Worm (Caenorhabditis elegans) whole organism, late embryonic: ENCODE data around the gene F13E6.2.

Experiments
- C08G9.2 ChIP-seq: sonication (generic microtip); optimal IDR thresholded peaks from 2 replicates; lab custom pipeline; 2016; ENCODE audit warnings: mild to moderate bottlenecking, missing genetic modification characterization, moderate library complexity, missing compliant biosample characterization
- C38D4.7 ChIP-seq: fragments of 200-800 bp; sonication (Bioruptor generic); optimal IDR thresholded peaks from 2 replicates; lab custom pipeline; 2018; ENCODE audit warnings: mild to moderate bottlenecking, missing genetic modification characterization, moderate library complexity, missing compliant biosample characterization
- K02D7.2 ChIP-seq: sonication (generic microtip); optimal IDR thresholded peaks from 2 replicates; lab custom pipeline; 2017; ENCODE audit warnings: mild to moderate bottlenecking, missing genetic modification characterization, missing compliant biosample characterization
- Y22D7AL.16 ChIP-seq: sonication (generic microtip); optimal IDR thresholded peaks from 2 replicates; lab custom pipeline; 2016; ENCODE audit warnings: missing genetic modification characterization, missing compliant biosample characterization
- ceh-18 ChIP-seq: sonication (generic microtip); optimal IDR thresholded peaks from 2 replicates; lab custom pipeline; 2016; ENCODE audit warnings: missing genetic modification characterization, missing compliant biosample characterization
- ceh-19 ChIP-seq: fragments of 200-800 bp; sonication (Bioruptor generic); optimal IDR thresholded peaks from 2 replicates; lab custom pipeline; 2018; ENCODE audit warnings: mild to moderate bottlenecking, missing genetic modification characterization, missing compliant biosample characterization
- ceh-30 ChIP-seq: fragments of 150-350 bp; optimal IDR thresholded peaks from 2 replicates; lab custom pipeline; 2014; ENCODE audit warnings: missing biosample characterization, missing genetic modification characterization
- ceh-34 ChIP-seq: sonication (generic microtip); optimal IDR thresholded peaks from 2 replicates; lab custom pipeline; 2016; ENCODE audit warnings: mild to moderate bottlenecking, missing genetic modification characterization, missing compliant biosample characterization
- ceh-45 ChIP-seq: fragments of 200-800 bp; sonication (Bioruptor generic); IDR thresholded peaks from 2 replicates; pipeline ENCODE4 v1.3.6; 2022; ENCODE audit warnings: missing genetic modification reagents, missing genetic modification characterization, missing compliant biosample characterization
- ceh-6 ChIP-seq: fragments of 200-800 bp; sonication (Bioruptor generic); optimal IDR thresholded peaks from 2 replicates; lab custom pipeline; 2018; ENCODE audit warnings: mild to moderate bottlenecking, missing genetic modification characterization, missing compliant biosample characterization
- dmd-4 ChIP-seq: sonication (generic microtip); optimal IDR thresholded peaks from 2 replicates; lab custom pipeline; 2016; ENCODE audit warnings: borderline replicate concordance, missing genetic modification characterization, missing compliant biosample characterization
- elt-2 ChIP-seq: sonication (generic microtip); optimal IDR thresholded peaks from 2 replicates; lab custom pipeline; 2016; ENCODE audit warnings: missing genetic modification reagents, missing genetic modification characterization, missing compliant biosample characterization
- eyg-1 ChIP-seq: sonication (generic microtip); optimal IDR thresholded peaks from 2 replicates; lab custom pipeline; 2016; ENCODE audit warnings: missing genotype, missing genetic modification characterization, missing compliant biosample characterization
- fax-1 ChIP-seq: sonication (generic microtip); optimal IDR thresholded peaks from 2 replicates; lab custom pipeline; 2016; ENCODE audit warnings: missing genotype, missing genetic modification characterization, missing compliant biosample characterization
- fkh-10 ChIP-seq: fragments of 150-350 bp; optimal IDR thresholded peaks from 2 replicates; lab custom pipeline; 2014; ENCODE audit warnings: missing biosample characterization, missing genetic modification reagents, missing genetic modification characterization
- fkh-6 ChIP-seq: sonication (generic microtip); optimal IDR thresholded peaks from 2 replicates; lab custom pipeline; 2016; ENCODE audit warnings: missing genetic modification characterization, missing compliant biosample characterization
- gmeb-2 ChIP-seq: sonication (generic microtip); optimal IDR thresholded peaks from 2 replicates; lab custom pipeline; 2016; ENCODE audit warnings: missing genetic modification characterization, inconsistent platforms, missing compliant biosample characterization
- hlh-13 ChIP-seq: fragments of 200-800 bp; sonication (Bioruptor generic); optimal IDR thresholded peaks from 2 replicates; lab custom pipeline; 2018; ENCODE audit warnings: mild to moderate bottlenecking, missing genetic modification characterization, missing compliant biosample characterization
- hlh-15 ChIP-seq: sonication (generic microtip); optimal IDR thresholded peaks from 2 replicates; lab custom pipeline; 2016; ENCODE audit warnings: missing genetic modification characterization, missing compliant biosample characterization
- hlh-30 ChIP-seq: sonication (generic microtip); optimal IDR thresholded peaks from 2 replicates; lab custom pipeline; 2017; ENCODE audit warnings: antibody characterized with exemption, missing genetic modification characterization, missing compliant biosample characterization; ENCODE audit not compliant: insufficient read depth
- madf-2 ChIP-seq: sonication (generic microtip); optimal IDR thresholded peaks from 2 replicates; lab custom pipeline; 2017; ENCODE audit warnings: missing genetic modification characterization, missing compliant biosample characterization
- mec-3 ChIP-seq: sonication (generic microtip); optimal IDR thresholded peaks from 2 replicates; lab custom pipeline; 2016; ENCODE audit warnings: borderline replicate concordance, missing genetic modification characterization, missing compliant biosample characterization
- nfya-1 ChIP-seq: sonication (generic microtip); optimal IDR thresholded peaks from 2 replicates; lab custom pipeline; 2017; ENCODE audit warnings: missing genetic modification characterization, mild to moderate bottlenecking, missing compliant biosample characterization, antibody characterized with exemption, moderate library complexity
- npax-4 ChIP-seq: sonication (generic microtip); optimal IDR thresholded peaks from 2 replicates; lab custom pipeline; 2016; ENCODE audit warnings: missing genetic modification characterization, missing compliant biosample characterization
- odd-2 ChIP-seq: sonication (generic microtip); optimal IDR thresholded peaks from 2 replicates; lab custom pipeline; 2017; ENCODE audit warnings: antibody characterized with exemption, mild to moderate bottlenecking, missing genetic modification characterization, missing compliant biosample characterization
- pat-9 ChIP-seq: fragments of 200-800 bp; sonication (Bioruptor generic); optimal IDR thresholded peaks from 2 replicates; lab custom pipeline; 2018; ENCODE audit warnings: mild to moderate bottlenecking, missing genetic modification characterization, moderate library complexity, missing compliant biosample characterization
- pha-4 ChIP-seq: fragments of 150-350 bp; optimal IDR thresholded peaks from 2 replicates; lab custom pipeline; 2018; ENCODE audit warnings: missing biosample characterization, missing genetic modification reagents, missing genetic modification characterization
- sox-2 ChIP-seq: fragments of 200-800 bp; sonication (Bioruptor generic); IDR thresholded peaks from 2 replicates; pipeline ENCODE4 v1.3.6; 2022; ENCODE audit warnings: missing genetic modification reagents, missing genetic modification characterization, missing compliant biosample characterization
- sox-4 ChIP-seq: sonication (generic microtip); optimal IDR thresholded peaks from 2 replicates; lab custom pipeline; 2017; ENCODE audit warnings: mild to moderate bottlenecking, missing genetic modification characterization, inconsistent platforms, missing compliant biosample characterization
- tbx-2 ChIP-seq: sonication (generic microtip); optimal IDR thresholded peaks from 2 replicates; lab custom pipeline; 2016; ENCODE audit warnings: missing genetic modification characterization, missing compliant biosample characterization
- unc-3 ChIP-seq, 2 experiments: fragments of 200-800 bp in 1 of 2; sonication (Bioruptor generic) in 1 of 2; sonication (generic microtip) in 1 of 2; conservative IDR thresholded peaks in 1 of 2; optimal IDR thresholded peaks in 1 of 2; 2 replicates each; pipeline versions ENCODE4 v1.3.6 to Lab custom; 2016 to 2022; ENCODE audit warnings: missing compliant biosample characterization in 2 of 2, missing genetic modification characterization in 2 of 2, missing genetic modification reagents in 1 of 2
- unc-55 ChIP-seq: sonication (generic microtip); optimal IDR thresholded peaks from 2 replicates; lab custom pipeline; 2017; ENCODE audit warnings: missing biosample characterization, missing genetic modification reagents, missing genetic modification characterization
- unc-86 ChIP-seq: sonication (generic microtip); optimal IDR thresholded peaks from 2 replicates; lab custom pipeline; 2016; ENCODE audit warnings: missing genetic modification characterization, missing compliant biosample characterization
- ztf-16 ChIP-seq: sonication (generic microtip); optimal IDR thresholded peaks from 2 replicates; lab custom pipeline; 2017; ENCODE audit warnings: missing genetic modification characterization, missing compliant biosample characterization

The F13E6.2 gene

DNA sequence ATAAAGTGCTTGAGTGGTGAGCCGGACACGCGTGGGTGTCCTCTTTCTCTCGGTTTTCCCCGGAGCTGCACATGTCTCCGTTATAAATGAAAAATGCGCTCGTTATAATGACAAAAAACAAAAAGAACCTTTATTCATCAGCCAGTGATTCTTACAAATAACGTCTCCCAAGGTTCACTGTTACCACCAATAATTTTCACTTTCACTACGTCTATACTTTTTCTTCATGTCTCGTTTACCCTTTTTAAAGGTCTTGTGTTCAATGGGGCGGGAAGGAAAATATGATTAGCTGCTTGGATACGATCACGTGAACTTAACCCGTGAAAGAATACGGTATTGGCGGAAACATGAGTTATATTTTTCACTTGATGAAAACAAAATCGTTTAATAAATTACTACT is 14.2 kb upstream of the F13E6.2 start:
- TF ChIP-seq hlh-30 (tag; lab: Kevin White, UChicago): peak; percentile 26
- TF ChIP-seq tbx-2: no peak

DNA sequence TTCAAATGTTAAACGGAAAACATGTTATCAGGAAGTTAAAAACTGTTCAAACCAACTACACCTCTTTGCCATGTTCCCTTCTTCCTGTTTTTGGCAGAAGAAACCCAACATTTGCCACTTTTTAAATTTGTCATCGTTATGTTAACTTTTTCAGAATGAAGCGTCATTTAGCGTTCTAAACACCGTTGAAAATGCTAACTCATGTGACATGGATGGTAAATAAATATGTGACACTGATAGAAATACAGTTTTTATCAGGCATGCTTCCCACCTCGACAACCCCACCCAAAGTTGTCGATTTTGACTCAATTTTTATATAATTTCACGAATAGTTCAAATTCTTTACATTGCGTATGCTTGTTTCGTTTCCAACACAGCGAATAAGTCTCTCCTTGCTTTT is 13.2 kb upstream of the F13E6.2 start:
- TF ChIP-seq unc-86 (no peak), fkh-6 (tag; lab: Kevin White, UChicago) (no peak), odd-2 (tag; lab: Kevin White, UChicago) (no peak), hlh-13 (GFP tag; lab: Kevin White, UChicago) (no peak), ceh-45 (GFP tag; lab: Robert Waterston, UW) (no peak), elt-2 (tag; lab: Kevin White, UChicago) (no peak), fax-1 (tag; lab: Kevin White, UChicago) (no peak), unc-3 (GFP tag; conservative IDR thresholded peaks at IDR 0.05; lab: Robert Waterston, UW) (no peak), unc-3 (tag; optimal IDR thresholded peaks at IDR 0.05; lab: Kevin White, UChicago) (no peak), fkh-10 (GFP tag; lab: Kevin White, UChicago) (no peak), npax-4 (no peak), sox-2 (GFP tag; lab: Robert Waterston, UW) (no peak), pha-4 (tag; lab: Kevin White, UChicago) (no peak), C38D4.7 (GFP tag; lab: Kevin White, UChicago) (no peak), ceh-34 (tag; lab: Kevin White, UChicago) (no peak), dmd-4 (tag; lab: Kevin White, UChicago) (no peak), hlh-30 (tag; lab: Kevin White, UChicago) (no peak), ceh-30 (tag; lab: Kevin White, UChicago) (no peak)

DNA sequence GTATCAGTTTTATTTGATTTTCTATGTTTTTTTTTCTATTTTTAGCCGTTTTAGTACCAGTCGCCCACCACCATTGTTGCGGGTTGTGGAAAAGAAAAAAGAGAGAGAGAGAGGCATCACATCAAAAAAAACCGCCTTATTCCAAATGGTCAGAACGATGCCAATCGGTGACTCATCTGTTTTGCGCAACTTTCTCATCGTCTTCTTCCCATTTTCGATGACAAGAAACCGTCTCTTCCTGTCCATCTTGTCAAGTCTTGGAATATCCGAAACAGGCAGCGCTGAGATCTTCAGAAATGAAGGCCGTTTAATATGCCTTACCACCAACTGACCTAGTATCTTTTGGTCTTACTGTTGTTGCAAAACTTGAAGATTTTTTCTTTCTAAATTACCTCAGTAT is 12.4 kb upstream of the F13E6.2 start:
- TF ChIP-seq npax-4 (no peak), pat-9 (tag; lab: Kevin White, UChicago) (no peak), odd-2 (tag; lab: Kevin White, UChicago) (no peak), eyg-1 (no peak), sox-4 (tag; lab: Kevin White, UChicago) (no peak), hlh-13 (GFP tag; lab: Kevin White, UChicago) (no peak), ceh-34 (tag; lab: Kevin White, UChicago) (no peak)
- TF ChIP-seq, all 69 proteins: peak for 0

- TF ChIP-seq K02D7.2 (tag; lab: Kevin White, UChicago) (no peak), ceh-18 (peak; percentile 65), nfya-1 (peak; percentile 10), ceh-19 (no peak), unc-55 (GFP tag; lab: Kevin White, UChicago) (peak; percentile 47)
Observed at ce11 chrX:10684533-10684932, 10.4 kb upstream of the F13E6.2 start.

- TF ChIP-seq ceh-45 (GFP tag; lab: Robert Waterston, UW) (no peak), hlh-15 (tag; lab: Kevin White, UChicago) (no peak), madf-2 (tag; lab: Kevin White, UChicago) (no peak), ceh-6 (GFP tag; lab: Kevin White, UChicago) (no peak), gmeb-2 (tag; lab: Kevin White, UChicago) (no peak), C38D4.7 (GFP tag; lab: Kevin White, UChicago) (no peak), Y22D7AL.16 (tag; lab: Kevin White, UChicago) (no peak), mec-3 (no peak), C08G9.2 (no peak), ztf-16 (tag; lab: Kevin White, UChicago) (no peak)
Observed at ce11 chrX:10681698-10682097, 7.6 kb upstream of the F13E6.2 start, which contains the start of gene phf-31. phf-31 (plus strand) TSS chrX:10681998.
